Worm (Caenorhabditis elegans) whole organism, early embryonic: ENCODE data around the gene C02D5.4.

Source experiments
- aly-1 ChIP-seq: sonication (generic microtip); optimal IDR thresholded peaks from 2 replicates; lab custom pipeline; 2016; ENCODE audit warnings: missing genetic modification characterization, missing compliant biosample characterization
- ama-1 ChIP-seq: fragments of 150-350 bp; optimal IDR thresholded peaks from 2 replicates; lab custom pipeline; 2014
- ceh-13 ChIP-seq: fragments of 200-800 bp; sonication (Bioruptor generic); optimal IDR thresholded peaks from 2 replicates; lab custom pipeline; 2018; ENCODE audit warnings: mild to moderate bottlenecking, missing genetic modification characterization, missing compliant biosample characterization
- ceh-36 ChIP-seq: sonication (generic microtip); optimal IDR thresholded peaks from 2 replicates; lab custom pipeline; 2016; ENCODE audit warnings: missing genetic modification characterization, inconsistent platforms, missing compliant biosample characterization
- ets-7 ChIP-seq: sonication (generic microtip); optimal IDR thresholded peaks from 2 replicates; lab custom pipeline; 2016; ENCODE audit warnings: missing genotype, missing genetic modification characterization, missing compliant biosample characterization
- flt-1 ChIP-seq: fragments of 200-800 bp; sonication (Bioruptor generic); IDR thresholded peaks from 2 replicates; pipeline ENCODE4 v1.3.6; 2022; ENCODE audit warnings: missing genetic modification characterization, missing compliant biosample characterization
- hmg-4 ChIP-seq: fragments of 200-800 bp; sonication (Bioruptor generic); optimal IDR thresholded peaks from 2 replicates; lab custom pipeline; 2018; ENCODE audit warnings: mild to moderate bottlenecking, missing genetic modification characterization, missing compliant biosample characterization
- sea-1 ChIP-seq: fragments of 200-800 bp; sonication (Bioruptor generic); conservative IDR thresholded peaks from 2 replicates; pipeline ENCODE4 v1.3.6; 2022; ENCODE audit warnings: missing genetic modification characterization, missing compliant biosample characterization
- tbx-37 ChIP-seq: fragments of 200-800 bp; sonication (Bioruptor generic); conservative IDR thresholded peaks from 2 replicates; pipeline ENCODE4 v1.3.6; 2022; ENCODE audit warnings: missing genetic modification reagents, missing genetic modification characterization, missing compliant biosample characterization
- tra-4 ChIP-seq: sonication (generic microtip); optimal IDR thresholded peaks from 2 replicates; lab custom pipeline; 2017; ENCODE audit warnings: missing genetic modification characterization, missing compliant biosample characterization

ce11 chrIII:8551705-8552104, 260 bp upstream of the C02D5.4 start:
- no peak for TF ChIP-seq flt-1 (GFP tag; lab: Robert Waterston, UW)
- TF ChIP-seq sea-1 = no peak
- no peak for TF ChIP-seq aly-1 (tag; lab: Kevin White, UChicago)
- TF ChIP-seq tbx-37 (GFP tag; lab: Robert Waterston, UW) = no peak
- no peak for TF ChIP-seq ama-1 (lab: Kevin White, UChicago)
- no peak for TF ChIP-seq ceh-36 (tag; lab: Kevin White, UChicago)
- no peak for TF ChIP-seq tra-4 (tag; lab: Kevin White, UChicago)
- TF ChIP-seq ets-7 = no peak
- TF ChIP-seq ceh-13 = no peak
- no peak for TF ChIP-seq hmg-4 (GFP tag; lab: Kevin White, UChicago)
